Worm (Caenorhabditis elegans) whole organism, L4 larva: ENCODE data around the gene F22F7.4.

Experiments used
- R02D3.7 ChIP-seq: fragments of 150-350 bp; sonication (generic microtip); optimal IDR thresholded peaks from 3 replicates; lab custom pipeline; 2014; ENCODE audit warnings: missing biosample characterization, missing genetic modification characterization
- Y5F2A.4 ChIP-seq: fragments of 200-800 bp; sonication (Bioruptor generic); optimal IDR thresholded peaks from 2 replicates; lab custom pipeline; 2018; ENCODE audit warnings: mild to moderate bottlenecking, missing genetic modification characterization, missing compliant biosample characterization
- ZK546.5 ChIP-seq, 2 experiments: sonication (generic microtip); optimal IDR thresholded peaks; 2 replicates each; lab custom pipeline; 2017; ENCODE audit warnings: missing biosample characterization in 2 of 2, missing genetic modification characterization in 2 of 2
- aly-2 ChIP-seq: sonication (generic microtip); optimal IDR thresholded peaks from 2 replicates; lab custom pipeline; 2018; ENCODE audit warnings: missing biosample characterization, missing genetic modification characterization
- ama-1 ChIP-seq: fragments of 150-350 bp; optimal IDR thresholded peaks from 2 replicates; lab custom pipeline; 2014; ENCODE audit warnings: inconsistent platforms, mixed read lengths
- duxl-1 ChIP-seq: sonication (generic microtip); optimal IDR thresholded peaks from 2 replicates; lab custom pipeline; 2016; ENCODE audit warnings: mild to moderate bottlenecking, missing genetic modification characterization, moderate library complexity, missing compliant biosample characterization; ENCODE audit not compliant: poor library complexity
- nhr-102 ChIP-seq: sonication (generic microtip); optimal IDR thresholded peaks from 2 replicates; lab custom pipeline; 2016; ENCODE audit warnings: mild to moderate bottlenecking, missing genetic modification characterization, moderate library complexity, missing compliant biosample characterization
- nhr-237 ChIP-seq: sonication (generic microtip); optimal IDR thresholded peaks from 2 replicates; lab custom pipeline; 2017; ENCODE audit warnings: missing biosample characterization, missing genetic modification characterization
- skn-1 ChIP-seq: fragments of 150-350 bp; optimal IDR thresholded peaks from 2 replicates; lab custom pipeline; 2014; ENCODE audit warnings: missing biosample characterization, missing genetic modification characterization
- zag-1 ChIP-seq: fragments of 150-350 bp; optimal IDR thresholded peaks from 2 replicates; lab custom pipeline; 2014; ENCODE audit warnings: missing biosample characterization, missing genetic modification characterization

DNA sequence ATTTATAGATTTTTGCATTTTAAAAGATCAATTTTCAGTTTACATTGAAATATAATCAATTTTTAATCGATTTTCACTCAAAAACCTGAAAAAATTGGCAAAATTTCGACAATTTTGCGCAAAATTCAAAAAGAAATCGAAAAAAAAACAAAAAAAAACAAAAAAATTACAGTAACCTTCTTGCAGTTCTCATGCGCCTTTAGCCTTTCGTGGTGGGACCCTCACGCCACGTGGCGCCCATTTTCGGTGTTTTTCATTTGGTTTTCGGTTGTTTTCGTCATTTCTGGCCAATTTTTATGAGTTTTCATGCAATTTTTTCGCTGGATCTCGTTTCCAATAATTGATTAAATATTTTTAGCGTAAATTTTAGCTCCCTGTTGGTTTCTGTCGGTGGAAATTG is 38.5 kb downstream of the F22F7.4 start:
- TF ChIP-seq aly-2 (tag; lab: Kevin White, UChicago): no peak
- no peak for TF ChIP-seq skn-1 (tag; lab: Kevin White, UChicago)
- TF ChIP-seq nhr-237 (tag; lab: Kevin White, UChicago): no peak
- TF ChIP-seq ZK546.5 (tag; optimal IDR thresholded peaks at IDR 0.05; lab: Kevin White, UChicago): no peak
- TF ChIP-seq R02D3.7 (tag; lab: Kevin White, UChicago): no peak
- TF ChIP-seq zag-1: no peak
- TF ChIP-seq nhr-102 (tag; lab: Kevin White, UChicago): no peak
- no peak for TF ChIP-seq Y5F2A.4 (GFP tag; lab: Kevin White, UChicago)
- TF ChIP-seq ama-1: no peak
- TF ChIP-seq duxl-1 (tag; lab: Kevin White, UChicago): no peak
